Fruit fly (Drosophila melanogaster): ENCODE results near the gene CG12278.
A peak's percentile ranks its signal among the peaks of the same experiment; 100 is the strongest.

The CG12278 gene

DNA sequence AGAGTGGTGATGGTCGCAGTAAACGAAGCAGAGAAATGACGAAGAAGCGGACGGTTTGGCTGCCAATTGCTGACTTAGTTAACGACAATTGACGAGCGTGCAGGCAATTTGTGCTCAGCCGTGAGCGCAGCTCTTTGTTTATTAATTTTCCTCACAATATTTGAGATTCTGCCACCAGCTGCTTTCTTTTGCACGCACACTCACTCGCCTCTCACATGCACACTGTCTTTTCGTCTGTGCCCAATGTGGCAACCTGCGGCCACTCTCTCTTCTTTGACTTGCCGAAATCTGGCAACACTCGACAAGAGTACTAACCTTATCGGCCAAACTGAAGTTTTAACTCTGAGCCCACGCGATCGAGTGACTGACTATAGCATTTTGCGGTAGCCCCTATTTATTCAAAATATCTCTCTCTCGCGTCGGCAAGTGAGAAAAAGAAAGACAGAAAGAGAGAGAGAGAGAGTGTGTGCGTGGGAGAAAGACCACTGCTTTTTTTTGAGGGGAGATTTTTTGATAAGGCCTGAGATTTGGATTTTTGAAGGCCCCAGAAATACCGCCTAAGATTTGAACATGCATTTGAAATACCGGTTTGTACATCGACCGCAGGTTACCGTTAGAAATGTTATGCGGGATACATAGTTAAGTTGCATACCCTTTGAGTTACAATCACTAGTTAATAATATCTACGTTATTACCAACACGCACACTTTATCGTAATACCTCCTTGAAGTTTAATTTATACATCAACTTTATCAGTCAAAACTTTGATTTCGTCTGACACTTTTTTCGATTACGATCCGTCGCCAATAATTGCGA is 16.8 kb downstream of the CG12278 start, which contains the start of gene Mvl:
Mvl (minus strand) TSS at position 371 of the 816 bp plus-strand sequence.
- no peak for TF ChIP-seq CG34367 (tag; optimal IDR thresholded peaks at IDR 0.05)
- no peak for TF ChIP-seq D1 (tag; optimal IDR thresholded peaks at IDR 0.05)
- no peak for TF ChIP-seq CG14655 (GFP tag; optimal IDR thresholded peaks at IDR 0.05)
- TF ChIP-seq CG8159 (tag; optimal IDR thresholded peaks at IDR 0.05) = no peak
- peak; percentile 41; the same call in 1 of the 2 replicates for TF ChIP-seq Ets98B (GFP tag; IDR thresholded peaks at IDR 0.05)
- TF ChIP-seq CG8301 (tag; optimal IDR thresholded peaks at IDR 0.05) = no peak
- no peak for TF ChIP-seq fd96Ca (GFP tag; IDR thresholded peaks at IDR 0.05)
- no peak for TF ChIP-seq Snoo (tag; optimal IDR thresholded peaks at IDR 0.05)
- no peak for TF ChIP-seq Pif1A (GFP tag; optimal IDR thresholded peaks at IDR 0.05)
- TF ChIP-seq CG10348 (GFP tag; IDR thresholded peaks at IDR 0.05) = no peak
- no peak for TF ChIP-seq rn (GFP tag; IDR thresholded peaks at IDR 0.05)
- peak; percentile 55; the same call in 2 of the 3 replicates for TF ChIP-seq CG4496 (GFP tag; IDR thresholded peaks at IDR 0.05)
- TF ChIP-seq gl (tag; optimal IDR thresholded peaks at IDR 0.05) = no peak
- TF ChIP-seq CG9948 (tag; optimal IDR thresholded peaks at IDR 0.05) = no peak
- no peak for TF ChIP-seq Pif1B (GFP tag; optimal IDR thresholded peaks at IDR 0.05)
- TF ChIP-seq CG13204 (GFP tag; optimal IDR thresholded peaks at IDR 0.05) = no peak
- no peak for TF ChIP-seq CG32121 (GFP tag; IDR thresholded peaks at IDR 0.05)
- 0 out of 2 replicates have a peak, but pooled peaks have one; percentile 12 for TF ChIP-seq CG12605 (GFP tag; IDR thresholded peaks at IDR 0.05)
- TF ChIP-seq CG17806 (tag; optimal IDR thresholded peaks at IDR 0.05) = no peak
- no peak for TF ChIP-seq CG15710 (tag; optimal IDR thresholded peaks at IDR 0.05)
- peak; percentile 86 for TF ChIP-seq EcR (GFP tag; optimal IDR thresholded peaks at IDR 0.05)

- TF ChIP-seq Ets98B (GFP tag; IDR thresholded peaks at IDR 0.05) (no peak), Pif1B (GFP tag; optimal IDR thresholded peaks at IDR 0.05) (no peak), CG8301 (tag; optimal IDR thresholded peaks at IDR 0.05) (no peak), CG13204 (GFP tag; optimal IDR thresholded peaks at IDR 0.05) (no peak)
These were observed 19.6 kb downstream of the CG12278 start for dm6 chr3R:21063433-21063832.

- peak; percentile 41 for TF ChIP-seq EcR (GFP tag; optimal IDR thresholded peaks at IDR 0.05)
- no peak for TF ChIP-seq CG4496 (GFP tag; IDR thresholded peaks at IDR 0.05)
These were observed 20.4 kb downstream of the CG12278 start, which contains the start of gene Cortactin for dm6 chr3R:21064000-21064924. Gene Cortactin, minus strand, starts transcription at chr3R:21064471.

dm6 chr3R:21065010-21065695 is 21.3 kb downstream of the CG12278 start, which contains the start of gene AnxB9:
Gene AnxB9, plus strand, starts transcription at chr3R:21065241.
- TF ChIP-seq CG8301 (tag; optimal IDR thresholded peaks at IDR 0.05) = no peak
- TF ChIP-seq Snoo (tag; optimal IDR thresholded peaks at IDR 0.05) = peak; percentile 12
- peak; percentile 25 for TF ChIP-seq Pif1B (GFP tag; optimal IDR thresholded peaks at IDR 0.05)
- peak; percentile 32 for TF ChIP-seq Pif1A (GFP tag; optimal IDR thresholded peaks at IDR 0.05)
- no peak for TF ChIP-seq fd96Ca (GFP tag; IDR thresholded peaks at IDR 0.05)
- TF ChIP-seq Ets98B (GFP tag; IDR thresholded peaks at IDR 0.05) = peak; percentile 47
- peak; percentile 51; the same call in 1 of the 2 replicates for TF ChIP-seq CG32121 (GFP tag; IDR thresholded peaks at IDR 0.05)
- TF ChIP-seq CG9948 (tag; optimal IDR thresholded peaks at IDR 0.05) = no peak
- TF ChIP-seq CG10348 (GFP tag; IDR thresholded peaks at IDR 0.05) = no peak
- TF ChIP-seq CG4496 (GFP tag; IDR thresholded peaks at IDR 0.05) = peak; percentile 56; the same call in 1 of the 3 replicates
- peak; percentile 4 for TF ChIP-seq CG17806 (tag; optimal IDR thresholded peaks at IDR 0.05)
- TF ChIP-seq CG14655 (GFP tag; optimal IDR thresholded peaks at IDR 0.05) = no peak
- TF ChIP-seq D1 (tag; optimal IDR thresholded peaks at IDR 0.05) = no peak
- TF ChIP-seq rn (GFP tag; IDR thresholded peaks at IDR 0.05) = no peak
- TF ChIP-seq gl (tag; optimal IDR thresholded peaks at IDR 0.05) = no peak
- TF ChIP-seq CG15710 (tag; optimal IDR thresholded peaks at IDR 0.05) = peak; percentile 3
- peak; percentile 51; the same call in 1 of the 2 replicates for TF ChIP-seq CG12605 (GFP tag; IDR thresholded peaks at IDR 0.05)
- no peak for TF ChIP-seq CG13204 (GFP tag; optimal IDR thresholded peaks at IDR 0.05)
- no peak for TF ChIP-seq CG34367 (tag; optimal IDR thresholded peaks at IDR 0.05)
- peak; percentile 3 for TF ChIP-seq EcR (GFP tag; optimal IDR thresholded peaks at IDR 0.05)
- TF ChIP-seq CG8159 (tag; optimal IDR thresholded peaks at IDR 0.05) = no peak

DNA sequence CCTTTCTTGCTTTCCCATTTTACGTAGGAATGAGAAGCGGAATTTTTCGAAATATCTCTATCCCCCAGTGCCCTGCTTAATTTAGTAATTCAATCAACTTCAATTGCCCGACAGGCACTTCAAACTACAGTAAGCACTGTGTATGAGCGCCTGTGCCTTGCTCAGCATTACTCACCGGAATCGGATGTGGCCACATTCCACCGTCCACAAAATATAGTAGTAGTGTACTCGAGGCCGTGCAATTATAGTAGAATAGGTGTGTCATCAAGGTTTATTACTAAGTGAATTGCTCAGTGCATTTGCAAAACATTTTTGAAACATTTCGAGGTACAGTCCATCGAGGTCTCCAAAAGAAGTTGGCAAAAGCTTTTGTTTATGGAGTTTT is 21.8 kb downstream of the CG12278 start:
- TF ChIP-seq CG10348 (GFP tag; IDR thresholded peaks at IDR 0.05) = no peak
- no peak for TF ChIP-seq Ets98B (GFP tag; IDR thresholded peaks at IDR 0.05)
- peak; percentile 48 for TF ChIP-seq CG32121 (GFP tag; IDR thresholded peaks at IDR 0.05)
- peak; percentile 46; the same call in 2 of the 3 replicates for TF ChIP-seq CG4496 (GFP tag; IDR thresholded peaks at IDR 0.05)
